Fruit fly (Drosophila melanogaster): ENCODE measurements around the gene nis.

nis gene

DNA sequence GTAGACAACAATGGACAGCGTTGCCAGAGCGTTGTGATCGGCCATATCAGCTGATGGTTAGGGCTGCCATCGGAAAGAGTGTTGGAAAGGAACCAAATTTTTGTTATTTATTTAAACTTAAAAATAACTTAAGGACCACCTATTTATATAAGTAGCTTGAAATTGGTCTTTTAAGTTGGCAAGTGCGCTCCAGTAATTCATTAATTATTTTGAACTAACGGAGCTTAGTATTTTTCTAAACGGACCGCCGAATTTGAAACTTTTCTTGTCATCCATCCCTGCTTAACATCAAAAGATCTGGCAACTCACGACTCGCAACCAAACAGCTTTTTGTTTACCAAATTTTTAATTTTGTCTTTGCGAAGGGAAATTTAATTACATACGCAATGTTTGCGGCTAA is 24.2 kb upstream of the nis start, which contains the start of the genes Rab3GAP1 and CG14352 (continued):
- TF ChIP-seq CG3995 (GFP tag; optimal IDR thresholded peaks at IDR 0.05) (peak; percentile 51), ara (GFP tag; IDR thresholded peaks at IDR 0.05) (peak; percentile 73), insv (GFP tag; optimal IDR thresholded peaks at IDR 0.05) (peak in 1 of 2 experiments; percentile 46), CG17186 (GFP tag; optimal IDR thresholded peaks at IDR 0.05) (peak; percentile 66), tin (GFP tag; optimal IDR thresholded peaks at IDR 0.05) (peak; percentile 90), dmrt99B (tag; optimal IDR thresholded peaks at IDR 0.05) (no peak), CG8089 (GFP tag; optimal IDR thresholded peaks at IDR 0.05) (peak; percentile 83), CG2678 (tag; optimal IDR thresholded peaks at IDR 0.05) (peak; percentile 86), bab2 (GFP tag; optimal IDR thresholded peaks at IDR 0.05) (peak; percentile 91), CG14050 (GFP tag; IDR thresholded peaks at IDR 0.05) (peak; percentile 59; the same call in 2 of the 3 replicates), HLH3B (GFP tag; IDR thresholded peaks at IDR 0.05) (peak; percentile 75; the same call in 1 of the 2 replicates), B-H2 (GFP tag; optimal IDR thresholded peaks at IDR 0.05) (peak; percentile 88), Sry-β (GFP tag; optimal IDR thresholded peaks at IDR 0.05) (no peak), CG1792 (GFP tag; optimal IDR thresholded peaks at IDR 0.05) (peak; percentile 77), seq (GFP tag; IDR thresholded peaks at IDR 0.05) (peak; percentile 51), Drgx (GFP tag; IDR thresholded peaks at IDR 0.05) (0 out of 2 replicates have a peak, but pooled peaks have one; percentile 45), zfh1 (GFP tag; IDR thresholded peaks at IDR 0.05) (peak; percentile 86), CG13123 (GFP tag; optimal IDR thresholded peaks at IDR 0.05) (peak; percentile 73), CoRest (tag; optimal IDR thresholded peaks at IDR 0.05) (peak; percentile 92), CG8281 (tag; optimal IDR thresholded peaks at IDR 0.05) (peak; percentile 54), Hr51 (GFP tag; optimal IDR thresholded peaks at IDR 0.05) (peak; percentile 83 to 90), Ravus (GFP tag; IDR thresholded peaks at IDR 0.05) (peak; percentile 56), crol (GFP tag; IDR thresholded peaks at IDR 0.05) (no peak), CG31365 (tag; optimal IDR thresholded peaks at IDR 0.05) (no peak), CG9215 (GFP tag; IDR thresholded peaks at IDR 0.05) (peak; percentile 87), CG8388 (GFP tag; optimal IDR thresholded peaks at IDR 0.05) (peak; percentile 76), slbo (GFP tag; IDR thresholded peaks at IDR 0.05) (peak; percentile 91), CG15514 (GFP tag; optimal IDR thresholded peaks at IDR 0.05) (peak; percentile 80), grn (GFP tag; optimal IDR thresholded peaks at IDR 0.05) (peak; percentile 39), BEAF-32 (GFP tag; optimal IDR thresholded peaks at IDR 0.05) (peak; percentile 50), psq (GFP tag; optimal IDR thresholded peaks at IDR 0.05) (peak; percentile 70), pum (GFP tag; optimal IDR thresholded peaks at IDR 0.05) (peak; percentile 89), CG18599 (GFP tag; optimal IDR thresholded peaks at IDR 0.05) (peak; percentile 82), CG2116 (GFP tag; optimal IDR thresholded peaks at IDR 0.05) (peak; percentile 68), tx (GFP tag; optimal IDR thresholded peaks at IDR 0.05) (peak; percentile 86), CG6813 (GFP tag; optimal IDR thresholded peaks at IDR 0.05) (no peak), pnt (GFP tag; optimal IDR thresholded peaks at IDR 0.05) (peak; percentile 88), Nf-YA (GFP tag; IDR thresholded peaks at IDR 0.05) (peak; percentile 69), CG31224 (GFP tag; IDR thresholded peaks at IDR 0.05) (peak; percentile 63), CG1647 (GFP tag; optimal IDR thresholded peaks at IDR 0.05) (peak; percentile 85), CG2199 (GFP tag; IDR thresholded peaks at IDR 0.05) (0 out of 3 replicates have a peak, but pooled peaks have one; percentile 55), bowl (GFP tag; IDR thresholded peaks at IDR 0.05) (no peak), CG8290 (GFP tag; optimal IDR thresholded peaks at IDR 0.05) (no peak), CG8290 (tag; optimal IDR thresholded peaks at IDR 0.05) (peak in 1 of 2 experiments; percentile 56), CG8359 (GFP tag; optimal IDR thresholded peaks at IDR 0.05; ENCODE audit: borderline replicate concordance) (peak; percentile 43), CG18619 (GFP tag; optimal IDR thresholded peaks at IDR 0.05) (peak; percentile 72), CG4282 (GFP tag; optimal IDR thresholded peaks at IDR 0.05) (peak; percentile 75), Dll (GFP tag; IDR thresholded peaks at IDR 0.05; ENCODE audit: partially characterized antibody) (0 out of 4 replicates have a peak, but pooled peaks have one; percentile 38), dan (GFP tag; IDR thresholded peaks at IDR 0.05) (0 out of 2 replicates have a peak, but pooled peaks have one; percentile 31), gro (GFP tag; optimal IDR thresholded peaks at IDR 0.05) (peak; percentile 87)
